Worm (Caenorhabditis elegans) whole organism, mixed stage, embryonic: ENCODE results near the gene C38C3.3.

ENCODE experiments used
- drap-1 ChIP-seq: fragments of 200-800 bp; sonication (Bioruptor generic); optimal IDR thresholded peaks from 3 replicates; lab custom pipeline; 2018; ENCODE audit warnings: mild to moderate bottlenecking, missing genetic modification characterization, missing compliant biosample characterization
- nhr-28 ChIP-seq: fragments of 150-350 bp; optimal IDR thresholded peaks from 2 replicates; lab custom pipeline; 2014; ENCODE audit warnings: missing biosample characterization, missing genetic modification characterization
- unc-62 ChIP-seq: fragments of 150-350 bp; optimal IDR thresholded peaks from 2 replicates; lab custom pipeline; 2014; ENCODE audit warnings: missing biosample characterization, missing genetic modification reagents, missing genetic modification characterization

DNA sequence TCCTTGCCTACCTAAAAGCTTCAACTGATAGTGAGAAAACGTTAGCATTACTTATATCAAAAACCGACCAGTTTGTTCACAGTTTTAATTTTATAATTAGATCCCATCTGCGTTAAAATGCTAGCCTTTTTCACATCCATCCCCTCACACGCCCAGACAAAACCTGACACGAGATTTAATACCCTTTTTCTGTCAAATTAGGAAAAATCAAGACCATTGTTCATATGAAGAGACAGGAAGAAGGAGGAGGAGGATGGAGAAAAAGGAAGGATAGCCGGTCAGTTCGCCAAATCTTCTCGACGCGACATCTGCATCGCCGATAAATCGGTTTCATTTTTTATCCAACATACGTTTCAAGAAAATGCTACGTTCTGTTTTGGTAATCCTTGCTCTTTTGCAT is 47.7 kb upstream of the C38C3.3 start, which contains the start of gene cnc-3:
- TF ChIP-seq nhr-28 (tag; lab: Kevin White, UChicago) (no peak), drap-1 (no peak), unc-62 (GFP tag; lab: Kevin White, UChicago) (no peak)
